Fruit fly (Drosophila melanogaster) whole organism, prepupa: Measurements from ENCODE around the gene CG42460.

Source experiments
- CG31627 ChIP-seq: fragments of 200-800 bp; sonication (Bioruptor generic); optimal IDR thresholded peaks from 3 replicates; lab custom pipeline; 2016; ENCODE audit warnings: missing biosample characterization, missing genetic modification characterization
- CG6808 ChIP-seq: fragments of 200-800 bp; sonication (Bioruptor generic); optimal IDR thresholded peaks from 3 replicates; lab custom pipeline; 2017; ENCODE audit warnings: missing biosample characterization, missing genetic modification characterization, mild to moderate bottlenecking, moderate library complexity, missing genetic modification reagents
- Ets21C ChIP-seq: fragments of 200-800 bp; sonication (Bioruptor generic); optimal IDR thresholded peaks from 3 replicates; lab custom pipeline; 2016; ENCODE audit warnings: missing biosample characterization, missing genetic modification characterization
- Ets96B ChIP-seq: fragments of 200-800 bp; optimal IDR thresholded peaks from 2 replicates; lab custom pipeline; 2019; ENCODE audit warnings: missing biosample characterization, mild to moderate bottlenecking, missing genetic modification characterization, moderate library complexity
- Hr39 ChIP-seq: fragments of 200-800 bp; sonication (Bioruptor generic); optimal IDR thresholded peaks from 2 replicates; lab custom pipeline; 2016; ENCODE audit warnings: missing biosample characterization, missing genetic modification characterization
- Lpt ChIP-seq: fragments of 200-800 bp; sonication (Bioruptor generic); optimal IDR thresholded peaks from 3 replicates; lab custom pipeline; 2016; ENCODE audit warnings: missing biosample characterization, missing genetic modification characterization
- OdsH ChIP-seq: fragments of 200-800 bp; sonication (Bioruptor generic); optimal IDR thresholded peaks from 3 replicates; lab custom pipeline; 2016; ENCODE audit warnings: missing biosample characterization, missing genetic modification characterization
- cyc ChIP-seq: fragments of 200-800 bp; sonication (Bioruptor generic); optimal IDR thresholded peaks from 3 replicates; lab custom pipeline; 2016; ENCODE audit warnings: missing biosample characterization, missing genetic modification characterization
- fd85E ChIP-seq: fragments of 200-800 bp; sonication (Bioruptor generic); optimal IDR thresholded peaks from 3 replicates; lab custom pipeline; 2016; ENCODE audit warnings: missing biosample characterization, missing genetic modification characterization

DNA sequence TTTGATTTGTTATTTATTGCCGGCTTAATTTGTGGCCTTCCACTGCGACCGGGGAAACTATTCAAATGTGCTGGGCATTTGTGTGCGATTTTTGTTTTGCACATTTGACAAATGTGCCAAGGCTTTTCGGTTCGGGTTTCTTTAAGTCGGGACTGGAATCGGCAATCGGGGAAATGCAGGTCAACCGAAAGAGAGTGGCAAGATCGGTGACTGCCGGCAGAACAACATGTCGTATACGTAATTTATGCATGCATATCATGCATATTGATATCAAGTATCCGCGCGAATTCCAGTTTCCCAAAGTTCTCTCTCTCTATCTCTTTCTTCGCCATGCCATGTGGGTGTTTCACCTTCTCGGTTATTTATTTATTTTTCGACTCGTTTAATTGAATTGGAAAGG lies 45.9 kb downstream of the CG42460 start:
- no peak for TF ChIP-seq Ets21C (GFP tag; lab: Kevin White, UChicago)
- no peak for TF ChIP-seq fd85E (GFP tag; lab: Kevin White, UChicago)
- TF ChIP-seq OdsH (GFP tag; lab: Kevin White, UChicago) = no peak
- no peak for TF ChIP-seq Hr39 (GFP tag; lab: Kevin White, UChicago)
- TF ChIP-seq Lpt (GFP tag; lab: Kevin White, UChicago) = no peak
- TF ChIP-seq CG31627 (GFP tag; lab: Kevin White, UChicago) = no peak
- no peak for TF ChIP-seq cyc
- no peak for TF ChIP-seq CG6808 (GFP tag; lab: Kevin White, UChicago)
- TF ChIP-seq Ets96B (tag; lab: Kevin White, UChicago) = no peak
